Fruit fly (Drosophila melanogaster): ENCODE measurements around the gene CG14868.

DNA sequence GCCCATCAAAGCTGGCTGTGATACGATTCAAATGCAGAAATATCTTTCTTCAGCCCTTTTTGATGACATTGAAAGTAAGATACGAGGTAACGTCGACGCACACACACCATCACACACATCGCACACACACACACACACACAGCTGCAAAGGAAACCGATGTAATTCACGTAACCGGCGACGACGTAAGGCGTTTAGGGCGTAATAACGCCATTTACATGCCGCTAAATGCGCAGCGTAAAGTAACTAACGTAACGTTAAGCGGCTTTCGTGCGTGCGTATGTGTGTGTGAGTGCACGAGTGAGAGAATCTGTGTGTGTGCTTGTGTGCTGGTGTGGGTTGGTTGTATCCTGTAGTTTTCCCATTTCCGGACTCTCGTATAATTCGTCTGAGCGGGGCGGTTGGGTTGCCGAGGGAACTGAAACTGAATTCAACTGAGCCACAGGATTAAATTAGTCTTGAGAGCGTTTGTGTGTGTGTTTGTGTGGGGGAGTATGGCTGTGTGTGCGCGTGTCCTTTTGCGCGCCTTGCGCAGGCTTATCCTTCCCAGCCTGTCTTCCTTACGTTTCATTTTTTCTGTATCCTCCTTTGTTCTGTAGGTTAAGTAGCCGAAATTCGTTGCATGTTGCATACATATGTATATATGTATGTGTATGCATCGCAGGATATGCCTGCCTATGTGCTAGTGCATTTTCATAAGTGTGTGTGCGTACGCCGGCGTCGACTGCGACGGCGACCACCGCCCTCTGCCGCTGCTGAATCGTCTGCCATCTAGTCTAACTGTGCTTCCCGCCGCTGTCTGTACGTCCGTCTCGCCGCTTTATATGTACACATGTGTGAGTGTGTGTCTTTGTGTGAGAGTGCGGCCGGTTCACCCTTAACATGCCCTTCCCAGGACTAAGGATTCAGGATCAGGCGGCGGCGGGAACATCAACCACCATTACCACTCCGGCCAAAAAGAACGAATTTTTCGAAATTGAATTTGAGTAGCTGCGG lies 48.3 kb upstream of the CG14868 start:
- TF ChIP-seq pan (optimal IDR thresholded peaks at IDR 0.05) (no peak), usp (GFP tag; optimal IDR thresholded peaks at IDR 0.05) (no peak)

All from whole organism.